Fruit fly (Drosophila melanogaster): ENCODE data around the gene Hyls1.

Gene Hyls1

DNA sequence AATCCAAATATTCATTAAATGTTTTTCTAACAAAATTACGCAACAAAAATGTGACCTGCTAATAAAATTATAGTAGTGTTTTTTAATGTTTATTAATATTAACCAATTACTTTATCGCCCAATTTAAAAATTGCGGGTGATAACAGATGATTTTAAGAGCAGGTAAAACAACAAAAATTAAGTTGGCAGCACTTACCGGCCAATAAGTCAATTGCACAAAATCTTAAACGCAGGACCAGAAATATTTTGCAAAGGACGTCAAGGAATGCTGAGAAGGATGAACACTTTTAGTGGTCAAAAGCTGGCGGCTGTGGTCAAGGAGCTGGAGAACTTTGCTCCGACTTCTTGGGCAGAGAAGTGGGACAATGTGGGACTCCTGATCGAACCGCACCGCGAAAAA is 25.5 kb downstream of the Hyls1 start, which contains the start of gene CG4278 (continued):
- TF ChIP-seq CG17186 (GFP tag; optimal IDR thresholded peaks at IDR 0.05) (peak; percentile 2), Doc2 (GFP tag; IDR thresholded peaks at IDR 0.05) (no peak), CG6175 (GFP tag; IDR thresholded peaks at IDR 0.05) (no peak), Dip2 (GFP tag; IDR thresholded peaks at IDR 0.05) (no peak), ind (GFP tag; optimal IDR thresholded peaks at IDR 0.05) (no peak), E2f2 (GFP tag; IDR thresholded peaks at IDR 0.05) (peak; percentile 89), tin (GFP tag; optimal IDR thresholded peaks at IDR 0.05) (no peak), CG11247 (GFP tag; IDR thresholded peaks at IDR 0.05) (no peak), danr (GFP tag; IDR thresholded peaks at IDR 0.05) (no peak), BEAF-32 (GFP tag; optimal IDR thresholded peaks at IDR 0.05) (peak; percentile 13), CG15011 (GFP tag; optimal IDR thresholded peaks at IDR 0.05) (no peak), chif (GFP tag; optimal IDR thresholded peaks at IDR 0.05) (no peak), HmgD (GFP tag; optimal IDR thresholded peaks at IDR 0.05) (no peak), HLH3B (GFP tag; IDR thresholded peaks at IDR 0.05) (no peak), gsb-n (tag; optimal IDR thresholded peaks at IDR 0.05) (no peak), gem (tag; optimal IDR thresholded peaks at IDR 0.05) (no peak), bowl (GFP tag; IDR thresholded peaks at IDR 0.05) (no peak), crp (GFP tag; optimal IDR thresholded peaks at IDR 0.05) (peak; percentile 24 to 90), CG1832 (GFP tag; optimal IDR thresholded peaks at IDR 0.05) (no peak), ci (GFP tag; IDR thresholded peaks at IDR 0.05) (no peak), unpg (GFP tag; optimal IDR thresholded peaks at IDR 0.05) (no peak), CG2199 (GFP tag; IDR thresholded peaks at IDR 0.05) (no peak), CG4328 (GFP tag; optimal IDR thresholded peaks at IDR 0.05) (no peak), CG4730 (GFP tag; IDR thresholded peaks at IDR 0.05) (no peak), YL-1 (GFP tag; optimal IDR thresholded peaks at IDR 0.05) (no peak), sima (GFP tag; optimal IDR thresholded peaks at IDR 0.05) (no peak), CG5245 (GFP tag; optimal IDR thresholded peaks at IDR 0.05) (no peak), knrl (GFP tag; IDR thresholded peaks at IDR 0.05; ENCODE audit: partially characterized antibody) (no peak), sqz (GFP tag; optimal IDR thresholded peaks at IDR 0.05) (no peak), ab (GFP tag; optimal IDR thresholded peaks at IDR 0.05) (no peak), CG12299 (tag; optimal IDR thresholded peaks at IDR 0.05) (no peak), Trl (optimal IDR thresholded peaks at IDR 0.05) (no peak), Trl (GFP tag; optimal IDR thresholded peaks at IDR 0.05) (no peak), CG9876 (GFP tag; optimal IDR thresholded peaks at IDR 0.05) (no peak), CG10267 (tag; optimal IDR thresholded peaks at IDR 0.05) (peak; percentile 10), CG12219 (GFP tag; optimal IDR thresholded peaks at IDR 0.05) (no peak), Opbp (GFP tag; IDR thresholded peaks at IDR 0.05; ENCODE audit: partially characterized antibody) (no peak), Atf-2 (GFP tag; optimal IDR thresholded peaks at IDR 0.05) (no peak), stwl (tag; optimal IDR thresholded peaks at IDR 0.05) (peak; percentile 45), Mes4 (GFP tag; optimal IDR thresholded peaks at IDR 0.05) (no peak), CG7372 (GFP tag; IDR thresholded peaks at IDR 0.05) (no peak), lov (optimal IDR thresholded peaks at IDR 0.05) (no peak), lov (GFP tag; IDR thresholded peaks at IDR 0.05) (no peak), Hey (tag; optimal IDR thresholded peaks at IDR 0.05) (no peak), ato (GFP tag; IDR thresholded peaks at IDR 0.05; ENCODE audit: partially characterized antibody) (no peak), CG3281 (GFP tag; optimal IDR thresholded peaks at IDR 0.05) (no peak), gsb (GFP tag; IDR thresholded peaks at IDR 0.05) (no peak), CG31365 (tag; optimal IDR thresholded peaks at IDR 0.05) (no peak), Dll (GFP tag; IDR thresholded peaks at IDR 0.05; ENCODE audit: partially characterized antibody) (no peak), hkb (optimal IDR thresholded peaks at IDR 0.05) (no peak), hkb (GFP tag; IDR thresholded peaks at IDR 0.05) (no peak), bcd (GFP tag; optimal IDR thresholded peaks at IDR 0.05) (no peak), CG5180 (GFP tag; optimal IDR thresholded peaks at IDR 0.05) (no peak)
